Worm (Caenorhabditis elegans): ENCODE measurements around the gene irld-64.

irld-64 gene

ce11 chrII:2975561-2976230 lies 45.3 kb upstream of the irld-64 start (continued):
- TF ChIP-seq skn-1 (tag; optimal IDR thresholded peaks at IDR 0.05), result no peak
- TF ChIP-seq egl-43 (GFP tag; IDR thresholded peaks at IDR 0.05), result no peak
- TF ChIP-seq lsy-2 (tag; optimal IDR thresholded peaks at IDR 0.05), result peak in 1 of 2 experiments; percentile 4
- TF ChIP-seq mep-1 (tag; optimal IDR thresholded peaks at IDR 0.05), result peak; percentile 37
- TF ChIP-seq F49E8.2 (tag; optimal IDR thresholded peaks at IDR 0.05; ENCODE audit: borderline replicate concordance), result no peak
- no peak for TF ChIP-seq T26A8.4 (GFP tag; IDR thresholded peaks at IDR 0.05)
- TF ChIP-seq dpl-1 (GFP tag; optimal IDR thresholded peaks at IDR 0.05), result peak; percentile 3
- no peak for TF ChIP-seq ctbp-1 (GFP tag; IDR thresholded peaks at IDR 0.05)
- no peak for TF ChIP-seq tag-97 (GFP tag; IDR thresholded peaks at IDR 0.05)
- TF ChIP-seq lin-29 (GFP tag; IDR thresholded peaks at IDR 0.05), result no peak
- TF ChIP-seq madf-5 (GFP tag; IDR thresholded peaks at IDR 0.05), result no peak
- no peak for TF ChIP-seq gei-8 (GFP tag; optimal IDR thresholded peaks at IDR 0.05)
- no peak for TF ChIP-seq nhr-41 (GFP tag; IDR thresholded peaks at IDR 0.05)
- TF ChIP-seq dmd-8 (GFP tag; IDR thresholded peaks at IDR 0.05), result no peak
- no peak for TF ChIP-seq lin-39 (tag; optimal IDR thresholded peaks at IDR 0.05)
- no peak for TF ChIP-seq ztf-11 (tag; optimal IDR thresholded peaks at IDR 0.05)
- TF ChIP-seq vab-7 (GFP tag; IDR thresholded peaks at IDR 0.05), result no peak
- TF ChIP-seq nhr-111 (GFP tag; optimal IDR thresholded peaks at IDR 0.05), result no peak
- TF ChIP-seq Y48G9A.11 (GFP tag; IDR thresholded peaks at IDR 0.05), result no peak
- 0 out of 2 replicates have a peak, but pooled peaks have one; percentile 38 for TF ChIP-seq lin-1 (GFP tag; IDR thresholded peaks at IDR 0.05)
- peak; percentile 18 for TF ChIP-seq hlh-30 (tag; optimal IDR thresholded peaks at IDR 0.05; ENCODE audit: insufficient read depth)
- no peak for TF ChIP-seq ceh-44 (GFP tag; IDR thresholded peaks at IDR 0.05)
- TF ChIP-seq hif-1 (tag; optimal IDR thresholded peaks at IDR 0.05), result no peak
- TF ChIP-seq ZK337.2 (GFP tag; IDR thresholded peaks at IDR 0.05), result no peak
- TF ChIP-seq ceh-82 (tag; optimal IDR thresholded peaks at IDR 0.05), result no peak
- TF ChIP-seq zag-1 (tag; optimal IDR thresholded peaks at IDR 0.05), result no peak
- no peak for TF ChIP-seq fkh-10 (GFP tag; optimal IDR thresholded peaks at IDR 0.05)
- peak in 1 of 2 experiments; percentile 12 for TF ChIP-seq mdl-1 (tag; optimal IDR thresholded peaks at IDR 0.05)
- no peak for TF ChIP-seq nhr-10 (tag; optimal IDR thresholded peaks at IDR 0.05)
- TF ChIP-seq nhr-77 (tag; optimal IDR thresholded peaks at IDR 0.05), result peak; percentile 65
- no peak for TF ChIP-seq zip-2 (tag; optimal IDR thresholded peaks at IDR 0.05)
- TF ChIP-seq F10B5.3 (tag; optimal IDR thresholded peaks at IDR 0.05), result no peak
- no peak for TF ChIP-seq ceh-32 (tag; optimal IDR thresholded peaks at IDR 0.05; ENCODE audit: poor library complexity)
- no peak for TF ChIP-seq tra-1 (GFP tag; IDR thresholded peaks at IDR 0.05)
- TF ChIP-seq ceh-20 (GFP tag; IDR thresholded peaks at IDR 0.05), result no peak
- TF ChIP-seq Y105C5A.15 (GFP tag; IDR thresholded peaks at IDR 0.05), result no peak
- TF ChIP-seq set-16 (GFP tag; IDR thresholded peaks at IDR 0.05), result no peak
- no peak for TF ChIP-seq daf-19 (GFP tag; conservative IDR thresholded peaks at IDR 0.05)
- TF ChIP-seq aha-1 (tag), result peak; percentile 38
- TF ChIP-seq nhr-48 (tag; optimal IDR thresholded peaks at IDR 0.05), result no peak
- no peak for TF ChIP-seq ama-1 (optimal IDR thresholded peaks at IDR 0.05)
- no peak for TF ChIP-seq sdz-12 (GFP tag; optimal IDR thresholded peaks at IDR 0.05)
- TF ChIP-seq aly-2 (tag; optimal IDR thresholded peaks at IDR 0.05), result no peak
- peak; percentile 89 for TF ChIP-seq pqm-1 (tag; optimal IDR thresholded peaks at IDR 0.05)
- TF ChIP-seq spr-3 (GFP tag; optimal IDR thresholded peaks at IDR 0.05), result no peak
- no peak for TF ChIP-seq cey-2 (tag; optimal IDR thresholded peaks at IDR 0.05; ENCODE audit: borderline replicate concordance, insufficient read depth)
- TF ChIP-seq daf-8 (GFP tag; IDR thresholded peaks at IDR 0.05), result no peak
- TF ChIP-seq madf-9 (GFP tag; conservative IDR thresholded peaks at IDR 0.05), result no peak
- no peak for TF ChIP-seq ces-1 (GFP tag; optimal IDR thresholded peaks at IDR 0.05)
- peak; percentile 2 for TF ChIP-seq mxl-3 (GFP tag; optimal IDR thresholded peaks at IDR 0.05)
- TF ChIP-seq zip-11 (GFP tag; IDR thresholded peaks at IDR 0.05), result no peak
